Fruit fly (Drosophila melanogaster): Measurements from ENCODE around the gene slpr.

slpr gene

DNA sequence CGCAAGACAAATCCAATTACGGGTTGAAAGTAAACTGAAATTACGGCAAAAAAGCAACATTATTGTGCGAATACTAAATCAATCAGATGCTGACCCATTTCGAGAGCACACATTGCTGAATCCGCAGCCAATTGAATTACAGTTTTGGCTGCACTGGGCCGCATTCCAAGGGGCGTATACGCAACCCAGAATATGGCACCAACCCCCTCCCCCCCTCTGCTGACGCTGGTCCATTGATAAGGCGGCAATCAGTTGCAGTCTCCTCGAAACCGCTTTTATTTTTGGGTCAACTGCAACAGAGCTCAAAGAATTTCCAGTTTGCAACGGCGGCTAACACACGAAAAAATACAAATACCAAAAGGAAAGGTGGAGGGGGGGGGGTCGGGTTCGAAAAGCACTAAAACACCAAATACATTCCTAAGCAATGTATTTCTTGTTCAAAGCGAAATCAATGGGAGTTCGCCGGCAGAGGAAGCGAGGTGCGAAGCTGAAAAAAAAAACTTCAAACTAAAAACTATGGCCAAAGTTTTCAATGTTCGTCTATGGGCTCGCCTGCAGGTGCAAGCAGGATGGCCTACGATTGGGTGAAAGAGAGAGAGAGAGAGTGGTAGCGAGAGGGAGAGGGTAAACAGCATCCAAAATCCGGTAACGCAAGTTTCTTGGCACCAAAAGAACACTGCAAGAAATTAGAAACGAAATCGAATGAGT, 18.6 kb upstream of the slpr start:
- TF ChIP-seq CG17801 (GFP tag; optimal IDR thresholded peaks at IDR 0.05; ENCODE audit: partially characterized antibody), result no peak

- no peak for TF ChIP-seq CG17801 (GFP tag; optimal IDR thresholded peaks at IDR 0.05; ENCODE audit: partially characterized antibody)
Measured at dm6 chrX:8194559-8194958, 17.6 kb upstream of the slpr start.

DNA sequence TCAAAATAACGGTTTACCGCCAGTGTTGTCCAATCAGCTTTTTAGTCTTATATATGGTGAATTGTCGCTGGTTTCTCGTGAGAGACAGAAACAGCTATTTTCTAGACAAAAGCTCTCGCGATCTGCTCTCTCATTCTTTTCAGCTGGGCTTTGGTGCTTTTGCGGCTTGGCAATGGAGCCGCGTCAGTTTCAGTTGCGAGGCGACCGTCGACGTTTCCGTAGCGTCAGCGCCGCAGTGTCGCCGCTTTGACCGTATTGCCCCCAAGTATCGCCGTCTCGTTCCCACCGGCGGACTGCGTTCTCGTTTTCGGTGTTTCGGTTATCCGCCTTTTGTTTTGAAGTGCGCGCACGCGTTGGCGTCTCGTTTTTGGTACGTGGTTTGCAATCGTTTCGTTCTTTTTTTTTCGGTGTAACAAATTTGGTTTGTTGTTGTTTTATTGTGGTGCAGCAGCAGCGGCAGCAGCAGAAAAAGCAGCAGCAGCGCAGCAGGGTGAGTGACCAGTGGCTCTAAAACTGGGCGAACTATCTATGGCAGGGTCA, 16.1 kb upstream of the slpr start:
- peak; percentile 83 for TF ChIP-seq CG17801 (GFP tag; optimal IDR thresholded peaks at IDR 0.05; ENCODE audit: partially characterized antibody)

dm6 chrX:8192191-8192590, 15.2 kb upstream of the slpr start:
- no peak for TF ChIP-seq CG17801 (GFP tag; optimal IDR thresholded peaks at IDR 0.05; ENCODE audit: partially characterized antibody)

- no peak for TF ChIP-seq CG17801 (GFP tag; optimal IDR thresholded peaks at IDR 0.05; ENCODE audit: partially characterized antibody)
Measured at dm6 chrX:8179858-8180257, 2.9 kb upstream of the slpr start.

DNA sequence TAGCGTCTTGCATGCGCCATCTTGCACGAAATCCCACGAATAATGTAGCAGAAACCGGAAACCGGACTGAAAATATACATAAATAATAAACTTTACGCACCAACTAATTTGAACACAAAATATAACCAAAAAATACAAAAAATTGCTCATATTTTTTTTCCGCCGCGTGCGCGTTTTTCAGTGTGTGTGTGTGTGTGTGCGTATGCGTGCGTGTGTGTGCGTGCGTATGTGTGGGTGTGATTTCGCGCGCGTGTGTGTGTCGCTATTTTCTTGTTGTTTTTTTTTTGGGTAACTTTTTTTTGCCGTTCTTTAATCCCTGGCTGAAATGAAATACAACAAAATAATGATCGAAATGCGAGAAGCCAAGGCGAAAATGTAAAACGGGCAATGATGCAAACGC, 2.0 kb upstream of the slpr start:
- TF ChIP-seq CG17801 (GFP tag; optimal IDR thresholded peaks at IDR 0.05; ENCODE audit: partially characterized antibody), result no peak

DNA sequence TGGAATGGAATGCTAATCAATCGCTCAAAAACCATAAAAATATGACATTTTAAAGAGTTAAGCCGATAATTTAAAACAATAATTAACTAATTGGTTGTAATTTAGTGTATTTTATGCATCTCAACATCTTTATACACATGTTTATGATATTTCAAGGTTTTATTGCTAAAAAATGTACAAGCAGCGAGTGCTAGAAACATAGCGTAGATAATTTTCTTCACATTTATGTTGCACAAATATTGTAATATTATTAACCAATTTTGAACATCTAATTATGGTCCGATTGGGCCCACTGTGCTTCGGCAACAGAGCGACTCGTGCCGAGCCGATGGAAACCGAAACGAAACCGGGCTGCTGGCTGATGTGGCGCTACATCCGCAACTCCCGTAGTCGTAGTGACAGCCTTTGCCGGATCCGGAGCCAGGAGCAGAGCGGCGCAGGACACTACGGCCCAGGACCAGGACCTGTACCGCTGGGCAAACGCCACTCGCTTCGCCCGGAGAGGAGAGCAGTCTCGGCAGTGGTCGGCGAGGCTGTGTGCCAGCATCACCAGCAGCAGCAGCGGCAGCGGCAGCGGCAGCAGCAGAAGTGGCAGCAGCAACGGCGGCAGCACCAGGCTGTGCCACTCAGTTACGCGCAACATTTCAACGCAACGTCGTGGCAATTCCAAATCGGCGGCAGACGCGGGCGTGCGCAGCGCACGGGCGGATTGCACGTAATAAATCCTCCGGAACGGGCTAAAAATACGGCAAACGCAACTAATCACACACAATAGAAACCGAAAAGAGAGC, 1.4 kb upstream of the slpr start, which contains the start of gene sdt:
Gene sdt (plus strand): TSS at position 385 of the 791 bp plus-strand sequence.
- TF ChIP-seq CG17801 (GFP tag; optimal IDR thresholded peaks at IDR 0.05; ENCODE audit: partially characterized antibody), result no peak

DNA sequence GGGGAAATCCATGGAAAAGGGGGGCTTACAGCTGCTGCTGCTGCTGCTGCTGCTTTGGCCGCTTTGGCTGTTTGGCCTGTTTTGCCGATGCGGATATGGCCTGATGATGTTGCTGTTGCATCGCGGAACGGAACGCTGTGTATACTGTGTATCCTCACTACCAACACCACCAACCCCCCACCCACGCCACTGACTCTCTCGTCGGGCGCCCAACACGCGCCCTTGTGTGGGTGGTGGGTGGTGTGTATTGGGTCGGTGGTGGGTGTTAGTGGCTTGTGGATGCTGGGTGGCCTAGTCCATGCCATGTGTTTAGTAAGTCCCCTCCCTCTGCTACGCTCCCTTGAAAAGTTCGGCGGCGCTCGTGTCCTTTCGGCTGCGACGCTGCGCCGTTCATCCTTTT, 757 bp upstream of the slpr start:
- TF ChIP-seq CG17801 (GFP tag; optimal IDR thresholded peaks at IDR 0.05; ENCODE audit: partially characterized antibody), result no peak

- TF ChIP-seq CG17801 (GFP tag; optimal IDR thresholded peaks at IDR 0.05; ENCODE audit: partially characterized antibody), result peak; percentile 18
Measured at dm6 chrX:8176291-8177029, 525 bp downstream of the slpr start.

- TF ChIP-seq CG17801 (GFP tag; optimal IDR thresholded peaks at IDR 0.05; ENCODE audit: partially characterized antibody), result no peak
Measured at dm6 chrX:8170166-8170565, 6.8 kb downstream of the slpr start, which contains the start of gene CG2278. TSS of gene CG2278 (minus strand) at chrX:8170266.

DNA sequence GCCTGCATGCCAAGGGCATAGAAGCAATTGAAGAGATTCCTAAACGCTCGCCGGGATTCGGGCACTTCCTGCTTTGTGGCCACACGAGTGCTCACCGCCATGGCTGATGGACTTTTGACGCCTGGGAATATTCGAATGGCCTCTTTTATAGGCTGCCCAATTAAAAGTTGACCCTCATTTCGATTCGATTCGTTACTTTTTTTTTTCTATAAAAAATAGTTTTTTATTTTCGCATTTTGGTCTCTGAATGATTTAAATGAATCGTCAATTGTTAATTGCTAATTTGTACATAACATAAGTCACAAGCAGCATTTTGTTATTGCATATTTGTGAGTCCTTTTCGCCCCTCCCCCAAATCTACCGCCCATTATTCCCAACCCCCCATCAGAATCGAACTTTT, 11.4 kb downstream of the slpr start, which contains the start of gene Or7a:
Gene Or7a (minus strand): TSS at position 101 of the 400 bp plus-strand sequence.
- TF ChIP-seq CG17801 (GFP tag; optimal IDR thresholded peaks at IDR 0.05; ENCODE audit: partially characterized antibody), result no peak

- no peak for TF ChIP-seq CG17801 (GFP tag; optimal IDR thresholded peaks at IDR 0.05; ENCODE audit: partially characterized antibody)
Measured at dm6 chrX:8163452-8163851, 13.5 kb downstream of the slpr start.

DNA sequence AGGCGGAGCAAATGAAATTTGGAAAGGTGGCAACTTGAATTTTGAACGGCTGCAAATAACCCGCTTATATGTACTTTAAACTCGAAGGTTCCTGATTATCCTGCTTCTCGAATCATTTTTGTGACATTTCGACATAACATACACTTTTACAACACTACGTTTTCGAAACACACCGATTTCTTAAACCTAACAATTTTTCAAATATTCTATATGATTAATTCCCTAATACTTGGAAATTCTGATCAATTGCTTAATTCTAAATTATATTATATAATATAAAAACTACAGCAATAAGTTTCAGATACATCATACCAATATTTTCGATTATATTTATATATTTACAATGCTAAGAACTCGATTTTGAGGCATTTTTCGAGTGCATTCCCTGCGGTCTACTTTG, 14.3 kb downstream of the slpr start, which contains the start of gene CG10761:
Gene CG10761 (minus strand): TSS at position 101 of the 400 bp plus-strand sequence.
- no peak for TF ChIP-seq CG17801 (GFP tag; optimal IDR thresholded peaks at IDR 0.05; ENCODE audit: partially characterized antibody)

dm6 chrX:8159754-8160153, 17.2 kb downstream of the slpr start, which contains the start of gene CG15337:
TSS of gene CG15337 (plus strand) at chrX:8160054.
- no peak for TF ChIP-seq CG17801 (GFP tag; optimal IDR thresholded peaks at IDR 0.05; ENCODE audit: partially characterized antibody)

- TF ChIP-seq CG17801 (GFP tag; optimal IDR thresholded peaks at IDR 0.05; ENCODE audit: partially characterized antibody), result no peak
Measured at dm6 chrX:8158942-8159472, 18.0 kb downstream of the slpr start.

Data from ovary, adult (tissue).